Worm (Caenorhabditis elegans) whole organism, L4/young adult: Measurements from ENCODE around the gene ZK856.6.

Experiments
- W03F9.2 ChIP-seq: fragments of 150-350 bp; optimal IDR thresholded peaks from 2 replicates; lab custom pipeline; 2014; ENCODE audit warnings: missing biosample characterization, missing genetic modification characterization
- dao-5 ChIP-seq: sonication (generic microtip); optimal IDR thresholded peaks from 2 replicates; lab custom pipeline; 2016; ENCODE audit warnings: missing genotype, missing genetic modification characterization, moderate library complexity, missing compliant biosample characterization
- him-1 ChIP-seq: sonication (generic microtip); optimal IDR thresholded peaks from 2 replicates; lab custom pipeline; 2016; ENCODE audit warnings: missing genotype, missing genetic modification reagents, missing genetic modification characterization, missing compliant biosample characterization

- TF ChIP-seq him-1 (tag; lab: Kevin White, UChicago) (no peak), W03F9.2 (peak; percentile 58), dao-5 (tag; lab: Kevin White, UChicago) (no peak)
Observed at ce11 chrV:10204863-10205338, 6.4 kb downstream of the ZK856.6 start, which contains the start of the genes ZK856.19 and ZK856.11.
